Worm (Caenorhabditis elegans): ENCODE results near the gene gcy-36.

gcy-36 gene

ce11 chrX:15478717-15479116, at the start of gene gcy-36:
gcy-36 (plus strand) TSS chrX:15479017.
- TF ChIP-seq unc-55 (GFP tag; optimal IDR thresholded peaks at IDR 0.05): no peak
- TF ChIP-seq crh-2 (tag; optimal IDR thresholded peaks at IDR 0.05): no peak
- TF ChIP-seq nhr-6 (tag; optimal IDR thresholded peaks at IDR 0.05): no peak

ce11 chrX:15430983-15431382, 47.8 kb upstream of the gcy-36 start, which contains the start of gene blos-8:
blos-8 (minus strand) TSS chrX:15431198.
- peak; percentile 1 for TF ChIP-seq unc-55 (GFP tag; optimal IDR thresholded peaks at IDR 0.05)
- no peak for TF ChIP-seq nhr-11 (tag; optimal IDR thresholded peaks at IDR 0.05)

- TF ChIP-seq ztf-4 (tag; optimal IDR thresholded peaks at IDR 0.05) (no peak), egl-27 (tag; optimal IDR thresholded peaks at IDR 0.05) (no peak), nhr-23 (tag; optimal IDR thresholded peaks at IDR 0.05) (no peak), dmd-4 (tag; optimal IDR thresholded peaks at IDR 0.05) (no peak), lin-11 (tag; optimal IDR thresholded peaks at IDR 0.05) (no peak), mdl-1 (tag; optimal IDR thresholded peaks at IDR 0.05) (no peak), R02D3.7 (tag; optimal IDR thresholded peaks at IDR 0.05) (no peak), unc-55 (GFP tag; optimal IDR thresholded peaks at IDR 0.05) (no peak)
Measured at ce11 chrX:15433487-15433886, 45.3 kb upstream of the gcy-36 start, which contains the start of gene flp-32. flp-32 (plus strand) TSS chrX:15433787.

- TF ChIP-seq ZK546.5 (tag; optimal IDR thresholded peaks at IDR 0.05) (no peak), peb-1 (tag; optimal IDR thresholded peaks at IDR 0.05) (no peak), mab-5 (tag; optimal IDR thresholded peaks at IDR 0.05) (no peak), nhr-11 (tag; optimal IDR thresholded peaks at IDR 0.05) (no peak), gmeb-1 (tag; optimal IDR thresholded peaks at IDR 0.05) (no peak), egl-27 (tag; optimal IDR thresholded peaks at IDR 0.05) (no peak), skn-1 (tag; optimal IDR thresholded peaks at IDR 0.05) (no peak), snpc-4 (tag; optimal IDR thresholded peaks at IDR 0.05) (peak; percentile 4)
Measured at ce11 chrX:15434922-15435321, 43.9 kb upstream of the gcy-36 start.

ce11 chrX:15438768-15439167, 40.0 kb upstream of the gcy-36 start:
- peak; percentile 89 for TF ChIP-seq snpc-4 (tag; optimal IDR thresholded peaks at IDR 0.05)
- TF ChIP-seq dmd-4 (tag; optimal IDR thresholded peaks at IDR 0.05): no peak

ce11 chrX:15440744-15441685, 37.8 kb upstream of the gcy-36 start, which contains the start of gene mocs-1:
mocs-1 (minus strand) TSS chrX:15440794.
- TF ChIP-seq nhr-10 (tag; optimal IDR thresholded peaks at IDR 0.05): no peak
- no peak for TF ChIP-seq R02D3.7 (tag; optimal IDR thresholded peaks at IDR 0.05)
- no peak for TF ChIP-seq lin-39 (tag; optimal IDR thresholded peaks at IDR 0.05)
- no peak for TF ChIP-seq ztf-1 (GFP tag; conservative IDR thresholded peaks at IDR 0.05)
- no peak for TF ChIP-seq sma-3 (GFP tag; optimal IDR thresholded peaks at IDR 0.05)
- no peak for TF ChIP-seq ama-1 (optimal IDR thresholded peaks at IDR 0.05)
- no peak for TF ChIP-seq sem-4 (tag; optimal IDR thresholded peaks at IDR 0.05)
- no peak for TF ChIP-seq unc-39 (tag; optimal IDR thresholded peaks at IDR 0.05)
- TF ChIP-seq nhr-21 (tag; optimal IDR thresholded peaks at IDR 0.05): no peak
- TF ChIP-seq nhr-129 (tag; optimal IDR thresholded peaks at IDR 0.05): no peak
- no peak for TF ChIP-seq zag-1 (tag; optimal IDR thresholded peaks at IDR 0.05)
- no peak for TF ChIP-seq ceh-82 (tag; optimal IDR thresholded peaks at IDR 0.05)
- no peak for TF ChIP-seq aly-2 (tag; optimal IDR thresholded peaks at IDR 0.05)
- no peak for TF ChIP-seq nhr-12 (tag; optimal IDR thresholded peaks at IDR 0.05)
- peak; percentile 24 for TF ChIP-seq sma-9 (GFP tag; optimal IDR thresholded peaks at IDR 0.05)
- TF ChIP-seq sma-9 (tag; optimal IDR thresholded peaks at IDR 0.05): no peak
- TF ChIP-seq ztf-4 (tag; optimal IDR thresholded peaks at IDR 0.05): no peak
- TF ChIP-seq C34F6.9 (tag; optimal IDR thresholded peaks at IDR 0.05): peak; percentile 16
- TF ChIP-seq unc-55 (GFP tag; optimal IDR thresholded peaks at IDR 0.05): peak; percentile 36
- no peak for TF ChIP-seq ceh-16 (tag; optimal IDR thresholded peaks at IDR 0.05)
- TF ChIP-seq mbf-1 (tag; optimal IDR thresholded peaks at IDR 0.05): no peak
- no peak for TF ChIP-seq nhr-25 (tag; optimal IDR thresholded peaks at IDR 0.05)
- peak; percentile 87 for TF ChIP-seq skn-1 (tag; optimal IDR thresholded peaks at IDR 0.05)
- TF ChIP-seq mab-5 (tag; optimal IDR thresholded peaks at IDR 0.05): no peak
- TF ChIP-seq nhr-6 (tag; optimal IDR thresholded peaks at IDR 0.05): no peak
- TF ChIP-seq fos-1 (tag; optimal IDR thresholded peaks at IDR 0.05): peak; percentile 61
- TF ChIP-seq snpc-4 (tag; optimal IDR thresholded peaks at IDR 0.05): no peak
- no peak for TF ChIP-seq F13H6.1 (tag; optimal IDR thresholded peaks at IDR 0.05)
- no peak for TF ChIP-seq peb-1 (tag; optimal IDR thresholded peaks at IDR 0.05)
- no peak for TF ChIP-seq blmp-1 (tag; optimal IDR thresholded peaks at IDR 0.05; ENCODE audit: insufficient read depth)
- TF ChIP-seq ztf-11 (tag; optimal IDR thresholded peaks at IDR 0.05): no peak
- no peak for TF ChIP-seq lin-11 (tag; optimal IDR thresholded peaks at IDR 0.05)
- TF ChIP-seq egl-27 (tag; optimal IDR thresholded peaks at IDR 0.05): no peak
- no peak for TF ChIP-seq ZK546.5 (tag; optimal IDR thresholded peaks at IDR 0.05)
- no peak for TF ChIP-seq nhr-23 (tag; optimal IDR thresholded peaks at IDR 0.05)
- no peak for TF ChIP-seq gmeb-1 (tag; optimal IDR thresholded peaks at IDR 0.05)

Measured in whole organism, L2 larva.